Fruit fly (Drosophila melanogaster) whole organism, prepupa: ENCODE measurements around the gene CG13901.

Source experiments
- CG10631 ChIP-seq: fragments of 200-800 bp; sonication (Bioruptor generic); optimal IDR thresholded peaks from 2 replicates; lab custom pipeline; 2016; ENCODE audit warnings: missing biosample characterization, missing genetic modification characterization
- CG10669 ChIP-seq: fragments of 200-800 bp; sonication (Bioruptor generic); optimal IDR thresholded peaks from 3 replicates; lab custom pipeline; 2018; ENCODE audit warnings: missing biosample characterization, mild to moderate bottlenecking, missing genetic modification characterization, moderate library complexity
- CG11762 ChIP-seq: fragments of 200-800 bp; sonication (Bioruptor generic); optimal IDR thresholded peaks from 3 replicates; lab custom pipeline; 2016; ENCODE audit warnings: missing biosample characterization, missing genetic modification characterization; ENCODE audit not compliant: insufficient read depth
- CG11902 ChIP-seq: fragments of 200-800 bp; sonication (Bioruptor generic); optimal IDR thresholded peaks from 3 replicates; lab custom pipeline; 2016; ENCODE audit warnings: missing biosample characterization, missing genetic modification characterization
- CG1621 ChIP-seq: fragments of 200-800 bp; sonication (Bioruptor generic); optimal IDR thresholded peaks from 3 replicates; lab custom pipeline; 2018; ENCODE audit warnings: missing biosample characterization, mild to moderate bottlenecking, missing genetic modification characterization
- CG16779 ChIP-seq: fragments of 200-800 bp; sonication (Bioruptor generic); optimal IDR thresholded peaks from 3 replicates; lab custom pipeline; 2017; ENCODE audit warnings: missing biosample characterization, mild to moderate bottlenecking, missing genetic modification characterization
- CG32006 ChIP-seq: fragments of 200-800 bp; sonication (Bioruptor generic); optimal IDR thresholded peaks from 3 replicates; lab custom pipeline; 2017; ENCODE audit warnings: missing biosample characterization, mild to moderate bottlenecking, missing genetic modification characterization
- CG34406 ChIP-seq: fragments of 200-800 bp; sonication (Bioruptor generic); optimal IDR thresholded peaks from 3 replicates; lab custom pipeline; 2016; ENCODE audit warnings: missing biosample characterization, missing genetic modification characterization
- CG4318 ChIP-seq: fragments of 200-800 bp; sonication (Bioruptor generic); optimal IDR thresholded peaks from 3 replicates; lab custom pipeline; 2017; ENCODE audit warnings: missing biosample characterization, mild to moderate bottlenecking, missing genetic modification characterization
- CG6163 ChIP-seq: fragments of 200-800 bp; sonication (Bioruptor generic); IDR thresholded peaks from 3 replicates; pipeline ENCODE4 v1.3.6; 2022; ENCODE audit warnings: missing biosample characterization, missing genetic modification characterization
- CG6276 ChIP-seq: fragments of 200-800 bp; sonication (Bioruptor generic); optimal IDR thresholded peaks from 2 replicates; lab custom pipeline; 2017; ENCODE audit warnings: missing biosample characterization, mild to moderate bottlenecking, missing genetic modification characterization
- CG6792 ChIP-seq: fragments of 200-800 bp; sonication (Bioruptor generic); optimal IDR thresholded peaks from 3 replicates; lab custom pipeline; 2016; ENCODE audit warnings: missing biosample characterization, missing genetic modification characterization
- CG6808 ChIP-seq: fragments of 200-800 bp; sonication (Bioruptor generic); optimal IDR thresholded peaks from 3 replicates; lab custom pipeline; 2017; ENCODE audit warnings: missing biosample characterization, missing genetic modification characterization, mild to moderate bottlenecking, moderate library complexity, missing genetic modification reagents
- CG6854 ChIP-seq: fragments of 200-800 bp; sonication (Bioruptor generic); optimal IDR thresholded peaks from 2 replicates; lab custom pipeline; 2017; ENCODE audit warnings: missing biosample characterization, mild to moderate bottlenecking, missing genetic modification characterization
- CG7368 ChIP-seq: fragments of 200-800 bp; sonication (Bioruptor generic); optimal IDR thresholded peaks from 3 replicates; lab custom pipeline; 2016; ENCODE audit warnings: missing biosample characterization, missing genetic modification characterization
- CG8119 ChIP-seq: fragments of 200-800 bp; sonication (Bioruptor generic); IDR thresholded peaks from 3 replicates; pipeline ENCODE4 v1.3.6; 2022; ENCODE audit warnings: missing biosample characterization, missing genetic modification characterization
- CG8319 ChIP-seq: fragments of 200-800 bp; sonication (Bioruptor generic); optimal IDR thresholded peaks from 3 replicates; lab custom pipeline; 2016; ENCODE audit warnings: missing biosample characterization, missing genetic modification characterization
- CG8632 ChIP-seq: fragments of 200-800 bp; sonication (Bioruptor generic); optimal IDR thresholded peaks from 3 replicates; lab custom pipeline; 2016; ENCODE audit warnings: missing biosample characterization, missing genetic modification characterization
- CG9139 ChIP-seq: fragments of 200-800 bp; sonication (Bioruptor generic); optimal IDR thresholded peaks from 3 replicates; lab custom pipeline; 2017; ENCODE audit warnings: missing biosample characterization, mild to moderate bottlenecking, missing genetic modification characterization
- Eip75B ChIP-seq: fragments of 200-800 bp; sonication (Bioruptor generic); optimal IDR thresholded peaks from 3 replicates; lab custom pipeline; 2016; ENCODE audit warnings: missing biosample characterization, missing genetic modification characterization
- Eip78C ChIP-seq: fragments of 200-800 bp; sonication (Bioruptor generic); peaks from one replicate; lab custom pipeline; 2016; ENCODE audit warnings: missing biosample characterization, missing genetic modification characterization
- Eip93F ChIP-seq: fragments of 200-800 bp; sonication (Bioruptor generic); optimal IDR thresholded peaks from 2 replicates; lab custom pipeline; 2016; ENCODE audit warnings: missing biosample characterization, mild to moderate bottlenecking, missing genetic modification characterization
- Ets96B ChIP-seq: fragments of 200-800 bp; optimal IDR thresholded peaks from 2 replicates; lab custom pipeline; 2019; ENCODE audit warnings: missing biosample characterization, mild to moderate bottlenecking, missing genetic modification characterization, moderate library complexity
- Hr38 ChIP-seq: sonication (Bioruptor generic); optimal IDR thresholded peaks from 2 replicates; lab custom pipeline; 2016; ENCODE audit warnings: missing biosample characterization, missing genetic modification characterization
- Hr39 ChIP-seq: fragments of 200-800 bp; sonication (Bioruptor generic); optimal IDR thresholded peaks from 2 replicates; lab custom pipeline; 2016; ENCODE audit warnings: missing biosample characterization, missing genetic modification characterization
- Hr4 ChIP-seq: fragments of 200-800 bp; sonication (Bioruptor generic); optimal IDR thresholded peaks from 3 replicates; lab custom pipeline; 2016; ENCODE audit warnings: missing biosample characterization, missing genetic modification characterization
- Met ChIP-seq: fragments of 200-800 bp; sonication (Bioruptor generic); optimal IDR thresholded peaks from 3 replicates; lab custom pipeline; 2016; ENCODE audit warnings: missing biosample characterization, missing genetic modification characterization
- OdsH ChIP-seq: fragments of 200-800 bp; sonication (Bioruptor generic); optimal IDR thresholded peaks from 3 replicates; lab custom pipeline; 2016; ENCODE audit warnings: missing biosample characterization, missing genetic modification characterization
- Smox ChIP-seq: fragments of 200-800 bp; sonication (Bioruptor generic); optimal IDR thresholded peaks from 3 replicates; lab custom pipeline; 2016; ENCODE audit warnings: missing biosample characterization, missing genetic modification characterization
- Sox102F ChIP-seq: fragments of 200-800 bp; sonication (Bioruptor generic); optimal IDR thresholded peaks from 2 replicates; lab custom pipeline; 2016; ENCODE audit warnings: missing biosample characterization, mild to moderate bottlenecking, missing genetic modification characterization
- Sox14 ChIP-seq: fragments of 200-800 bp; sonication (Bioruptor generic); optimal IDR thresholded peaks from 3 replicates; lab custom pipeline; 2016; ENCODE audit warnings: missing biosample characterization, missing genetic modification characterization
- achi ChIP-seq: fragments of 200-800 bp; sonication (Bioruptor generic); optimal IDR thresholded peaks from 3 replicates; lab custom pipeline; 2016; ENCODE audit warnings: missing biosample characterization, missing genetic modification characterization
- acj6 ChIP-seq: fragments of 200-800 bp; sonication (Bioruptor generic); optimal IDR thresholded peaks from 3 replicates; lab custom pipeline; 2016; ENCODE audit warnings: missing biosample characterization, missing genetic modification characterization
- cyc ChIP-seq: fragments of 200-800 bp; sonication (Bioruptor generic); optimal IDR thresholded peaks from 3 replicates; lab custom pipeline; 2016; ENCODE audit warnings: missing biosample characterization, missing genetic modification characterization
- dac ChIP-seq: fragments of 200-800 bp; sonication (Bioruptor generic); optimal IDR thresholded peaks from 2 replicates; lab custom pipeline; 2017; ENCODE audit warnings: missing biosample characterization, mild to moderate bottlenecking, missing genetic modification characterization
- dsx ChIP-seq: fragments of 200-800 bp; optimal IDR thresholded peaks from 3 replicates; lab custom pipeline; 2019; ENCODE audit warnings: missing biosample characterization, mild to moderate bottlenecking, missing genetic modification characterization, moderate library complexity; ENCODE audit not compliant: poor library complexity, severe bottlenecking
- esn ChIP-seq: fragments of 200-800 bp; sonication (Bioruptor generic); optimal IDR thresholded peaks from 2 replicates; lab custom pipeline; 2016; ENCODE audit warnings: missing biosample characterization, mild to moderate bottlenecking, missing genetic modification characterization, moderate library complexity
- fd59A ChIP-seq: fragments of 200-800 bp; sonication (Bioruptor generic); optimal IDR thresholded peaks from 2 replicates; lab custom pipeline; 2017; ENCODE audit warnings: missing biosample characterization, mild to moderate bottlenecking, missing genetic modification characterization, missing genetic modification reagents
- pdm3 ChIP-seq: fragments of 200-800 bp; sonication (Bioruptor generic); optimal IDR thresholded peaks from 3 replicates; lab custom pipeline; 2016; ENCODE audit warnings: missing biosample characterization, missing genetic modification characterization
- ss ChIP-seq, 2 experiments: fragments of 200-800 bp; sonication (Bioruptor generic); optimal IDR thresholded peaks; 2 replicates in 1 of 2; 3 replicates in 1 of 2; lab custom pipeline; 2017 to 2018; ENCODE audit warnings: mild to moderate bottlenecking in 2 of 2, missing biosample characterization in 2 of 2, missing genetic modification characterization in 2 of 2, moderate library complexity in 1 of 2
- svp ChIP-seq: fragments of 200-800 bp; sonication (Bioruptor generic); peaks from one replicate; lab custom pipeline; 2016; ENCODE audit warnings: missing biosample characterization, missing genetic modification characterization
- topi ChIP-seq: fragments of 200-800 bp; sonication (Bioruptor generic); optimal IDR thresholded peaks from 3 replicates; lab custom pipeline; 2016; ENCODE audit warnings: missing biosample characterization, missing genetic modification characterization

CG13901 gene

DNA sequence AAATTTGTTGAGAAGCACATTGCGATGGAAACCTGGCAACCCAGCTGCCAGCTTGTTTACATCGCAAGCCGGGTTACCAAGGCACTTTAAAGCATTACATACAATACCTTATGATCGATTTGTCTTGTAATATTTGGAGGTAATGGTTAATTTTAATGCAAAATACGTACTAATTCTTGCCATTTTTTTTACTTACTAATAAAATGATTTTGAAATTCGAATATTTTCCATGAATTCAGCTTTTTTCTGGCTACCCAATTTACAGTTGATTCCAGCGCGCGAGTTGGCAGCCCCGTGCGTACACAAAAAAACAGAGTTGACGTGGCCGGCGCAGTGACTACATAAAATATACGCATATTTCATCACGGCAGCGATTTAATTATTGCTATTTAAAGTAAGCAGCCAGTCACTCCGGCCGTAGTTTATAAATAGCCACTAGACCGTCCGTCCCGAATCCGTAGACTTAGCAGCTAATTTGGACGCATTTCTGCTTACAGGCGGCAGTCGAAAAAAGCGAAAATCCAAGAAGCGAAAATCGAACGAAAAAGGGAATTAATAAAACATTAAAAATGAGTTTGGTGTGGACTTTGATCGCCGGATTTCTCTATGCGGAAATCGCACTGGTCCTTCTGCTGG is at the start of gene CG13901, which contains the start of gene CG13887 (continued):
- peak; percentile 93 for TF ChIP-seq esn (GFP tag; lab: Kevin White, UChicago)
- TF ChIP-seq Eip78C (GFP tag; lab: Kevin White, UChicago) = peak; percentile 90
- peak; percentile 92 for TF ChIP-seq CG6163 (GFP tag; lab: Robert Waterston, UW)
- peak; percentile 85 for TF ChIP-seq CG8632 (GFP tag; lab: Kevin White, UChicago)
- TF ChIP-seq Hr39 = peak; percentile 94
- peak; percentile 74 for TF ChIP-seq CG8319
- peak; percentile 90 for TF ChIP-seq Met
- no peak for TF ChIP-seq pdm3
- TF ChIP-seq CG34406 (GFP tag; lab: Kevin White, UChicago) = peak; percentile 90

DNA sequence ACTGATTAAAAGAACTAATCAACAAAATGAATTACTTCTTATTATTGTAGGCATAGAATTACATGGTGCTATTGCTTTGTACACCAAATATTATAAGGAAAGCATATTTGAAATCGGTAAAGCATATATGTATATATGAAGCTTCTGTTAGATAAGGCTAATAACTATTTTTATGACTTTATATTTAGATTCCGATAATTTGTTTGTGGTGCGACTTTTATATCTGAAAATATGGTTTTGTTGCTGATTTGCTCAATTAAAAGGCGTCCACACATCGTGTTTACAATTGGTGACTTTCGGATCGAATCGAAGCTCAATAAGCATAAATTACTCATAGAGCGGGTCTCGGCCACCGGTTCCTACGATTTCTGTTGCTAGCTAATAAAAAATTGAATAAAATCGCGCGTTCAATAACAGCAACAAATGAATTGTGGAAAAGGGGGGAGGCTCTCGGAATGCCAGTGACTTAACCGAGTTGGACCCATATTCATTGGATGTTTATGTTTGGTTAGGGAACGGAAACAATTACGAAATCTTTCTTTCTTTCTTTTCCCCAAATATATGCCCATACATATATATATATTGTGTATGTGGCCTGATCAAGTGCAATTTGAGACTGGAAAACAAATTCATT is 48.1 kb upstream of the CG13901 start:
- no peak for TF ChIP-seq acj6 (GFP tag; lab: Kevin White, UChicago)
- no peak for TF ChIP-seq CG4318 (GFP tag; lab: Kevin White, UChicago)
- TF ChIP-seq Eip78C (GFP tag; lab: Kevin White, UChicago) = peak; percentile 45
- TF ChIP-seq dac (GFP tag; lab: Kevin White, UChicago) = no peak
- TF ChIP-seq topi (GFP tag; lab: Kevin White, UChicago) = no peak

DNA sequence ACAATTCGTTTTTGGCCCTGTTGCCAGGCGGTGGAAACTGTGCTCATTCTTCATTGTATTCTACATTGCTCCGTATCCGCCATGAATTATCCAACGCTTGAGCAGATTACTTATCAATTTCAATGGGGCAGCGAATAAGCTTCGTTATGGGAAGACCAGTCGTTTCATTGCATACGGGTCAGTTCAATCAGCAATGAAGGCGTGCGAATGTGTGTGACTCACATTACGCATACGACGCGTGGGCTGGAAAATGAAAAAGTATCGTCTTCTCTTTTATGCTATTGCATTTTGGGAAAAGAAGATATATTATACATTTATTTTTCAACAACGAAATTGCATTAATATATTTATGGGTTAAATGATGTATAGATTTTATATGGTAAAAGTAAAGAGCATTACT is 47.4 kb upstream of the CG13901 start:
- TF ChIP-seq Hr38 (GFP tag; lab: Kevin White, UChicago) (no peak), pdm3 (no peak), CG6163 (GFP tag; lab: Robert Waterston, UW) (no peak), svp (peak; percentile 69), CG6854 (GFP tag; lab: Kevin White, UChicago) (no peak), Eip93F (GFP tag; lab: Kevin White, UChicago) (no peak), esn (GFP tag; lab: Kevin White, UChicago) (no peak), Eip78C (GFP tag; lab: Kevin White, UChicago) (peak; percentile 40)
- TF ChIP-seq, all 60 proteins: peak for 2

DNA sequence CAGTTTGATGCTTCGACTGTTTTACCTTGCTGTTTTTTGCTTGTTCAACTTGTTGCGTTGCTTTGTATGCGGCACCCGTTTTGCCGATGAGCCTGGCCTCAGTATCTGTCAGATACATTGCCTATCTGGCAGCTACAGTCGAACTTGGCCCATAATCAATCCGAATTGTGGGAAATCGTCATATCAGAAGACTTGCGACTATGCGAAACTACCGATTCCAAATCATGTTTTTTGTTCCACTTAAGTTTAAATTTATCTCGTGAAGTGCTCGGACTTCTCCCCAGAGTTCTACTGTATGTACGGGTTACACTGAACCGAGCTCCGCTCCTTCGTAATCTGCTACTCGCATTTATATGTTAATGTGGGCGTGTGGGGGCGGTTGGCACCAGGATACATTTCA is 46.6 kb upstream of the CG13901 start:
- TF ChIP-seq CG6792 = no peak
- TF ChIP-seq fd59A (GFP tag; lab: Kevin White, UChicago) = no peak
- TF ChIP-seq CG32006 = no peak
- TF ChIP-seq CG8632 (GFP tag; lab: Kevin White, UChicago) = no peak
- TF ChIP-seq achi (GFP tag; lab: Kevin White, UChicago) = peak; percentile 35
- no peak for TF ChIP-seq dsx (GFP tag; lab: Kevin White, UChicago)
- no peak for TF ChIP-seq Met
- no peak for TF ChIP-seq Sox14
- no peak for TF ChIP-seq Hr38 (GFP tag; lab: Kevin White, UChicago)
- TF ChIP-seq Ets96B (tag; lab: Kevin White, UChicago) = peak; percentile 30
- no peak for TF ChIP-seq OdsH (GFP tag; lab: Kevin White, UChicago)
- no peak for TF ChIP-seq Smox (GFP tag; lab: Kevin White, UChicago)
- no peak for TF ChIP-seq CG4318 (GFP tag; lab: Kevin White, UChicago)
- peak; percentile 54 for TF ChIP-seq svp
- TF ChIP-seq CG10669 = peak; percentile 22
- TF ChIP-seq CG6276 (GFP tag; lab: Kevin White, UChicago) = no peak
- TF ChIP-seq CG8119 (GFP tag; lab: Robert Waterston, UW) = no peak
- no peak for TF ChIP-seq CG1621 (tag; lab: Kevin White, UChicago)
- peak; percentile 15 for TF ChIP-seq topi (GFP tag; lab: Kevin White, UChicago)
- TF ChIP-seq CG7368 (GFP tag; lab: Kevin White, UChicago) = peak; percentile 34
- TF ChIP-seq CG16779 (tag; lab: Kevin White, UChicago) = no peak
- no peak for TF ChIP-seq dac (GFP tag; lab: Kevin White, UChicago)
- no peak for TF ChIP-seq ss (GFP tag; optimal IDR thresholded peaks at IDR 0.05; lab: Kevin White, UChicago)
- TF ChIP-seq Hr39 = no peak
- no peak for TF ChIP-seq CG9139 (GFP tag; lab: Kevin White, UChicago)
- TF ChIP-seq CG10631 = no peak
- TF ChIP-seq CG11762 (GFP tag; lab: Kevin White, UChicago) = no peak
- TF ChIP-seq Eip78C (GFP tag; lab: Kevin White, UChicago) = peak; percentile 82
- no peak for TF ChIP-seq Hr4 (GFP tag; lab: Kevin White, UChicago)
- TF ChIP-seq CG8319 = no peak
- no peak for TF ChIP-seq CG6808 (GFP tag; lab: Kevin White, UChicago)
- peak; percentile 29 for TF ChIP-seq cyc
- TF ChIP-seq CG11902 (GFP tag; lab: Kevin White, UChicago) = peak; percentile 28
- TF ChIP-seq Eip75B (GFP tag; lab: Kevin White, UChicago) = no peak
- 0 out of 3 replicates have a peak, but pooled peaks have one; percentile 12 for TF ChIP-seq CG6163 (GFP tag; lab: Robert Waterston, UW)
- no peak for TF ChIP-seq Eip93F (GFP tag; lab: Kevin White, UChicago)
- TF ChIP-seq Sox102F (GFP tag; lab: Kevin White, UChicago) = no peak
